Fruit fly (Drosophila melanogaster) whole organism: ENCODE data around the gene CG17896.

ENCODE experiments used
- CG8478 ChIP-seq: fragments of >200 bp; optimal IDR thresholded peaks from 2 replicates; lab custom pipeline; 2018; ENCODE audit warnings: inconsistent platforms
- Dll ChIP-seq: fragments of >200 bp; optimal IDR thresholded peaks from 2 replicates; lab custom pipeline; 2017
- pan ChIP-seq: fragments of >200 bp; optimal IDR thresholded peaks from 2 replicates; lab custom pipeline; 2017
- psq ChIP-seq: fragments of >200 bp; optimal IDR thresholded peaks from 2 replicates; lab custom pipeline; 2017

DNA sequence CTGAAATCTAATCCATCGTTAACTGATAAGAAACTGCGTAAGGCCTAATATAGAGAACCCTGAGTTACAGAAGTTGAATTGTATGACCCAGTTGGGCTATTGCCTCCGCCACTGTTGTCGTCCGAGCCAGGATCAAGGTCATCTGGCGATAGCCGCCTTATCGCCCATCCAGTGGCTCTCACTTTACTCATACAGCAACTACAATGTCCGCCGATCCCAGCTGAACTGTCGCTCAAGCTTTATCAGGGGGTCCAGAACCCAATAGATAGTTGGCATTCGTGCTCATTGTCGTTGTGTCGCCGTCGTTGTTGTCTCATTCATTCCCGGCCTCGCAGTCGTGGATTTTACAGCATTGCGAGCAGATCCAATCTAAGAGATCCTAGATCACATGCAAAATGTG lies 15.8 kb upstream of the CG17896 start, which contains the start of gene arg:
- TF ChIP-seq CG8478 (no peak), psq (lab: Kevin White, UChicago) (no peak), pan (lab: Kevin White, UChicago) (no peak), Dll (lab: Kevin White, UChicago) (no peak)
